Fruit fly (Drosophila melanogaster) whole organism, embryonic: ENCODE data around the gene CG5938.

Experiments used
- Antp ChIP-seq: fragments of 200-800 bp; sonication (Bioruptor generic); optimal IDR thresholded peaks from 3 replicates; lab custom pipeline; 2016; ENCODE audit warnings: missing biosample characterization, missing genetic modification characterization
- Asciz ChIP-seq: fragments of 200-800 bp; sonication (Bioruptor generic); optimal IDR thresholded peaks from 2 replicates; lab custom pipeline; 2017; ENCODE audit warnings: missing biosample characterization, mild to moderate bottlenecking, missing genetic modification characterization, missing genetic modification reagents
- CG10431 ChIP-seq: fragments of 200-800 bp; sonication (Bioruptor generic); optimal IDR thresholded peaks from 3 replicates; lab custom pipeline; 2018; ENCODE audit warnings: missing biosample characterization, mild to moderate bottlenecking, missing genetic modification characterization
- CG10959 ChIP-seq: fragments of 200-800 bp; sonication (Bioruptor generic); IDR thresholded peaks from 2 replicates; pipeline ENCODE4 v1.3.6; 2022; ENCODE audit warnings: missing biosample characterization, missing genetic modification characterization
- CG12104 ChIP-seq: fragments of 200-800 bp; sonication (Bioruptor generic); optimal IDR thresholded peaks from 3 replicates; lab custom pipeline; 2016; ENCODE audit warnings: missing biosample characterization, missing genetic modification characterization
- CG13123 ChIP-seq: fragments of 200-800 bp; sonication (Bioruptor generic); optimal IDR thresholded peaks from 2 replicates; lab custom pipeline; 2016; ENCODE audit warnings: missing biosample characterization, missing genetic modification characterization
- CG13287 ChIP-seq: fragments of 200-800 bp; sonication (Bioruptor generic); IDR thresholded peaks from 2 replicates; pipeline ENCODE4 v1.3.6; 2022; ENCODE audit warnings: missing biosample characterization, missing genetic modification characterization; ENCODE audit not compliant: partially characterized antibody
- CG13296 ChIP-seq: fragments of 200-800 bp; sonication (Bioruptor generic); optimal IDR thresholded peaks from 3 replicates; lab custom pipeline; 2018; ENCODE audit warnings: missing biosample characterization, mild to moderate bottlenecking, missing genetic modification characterization
- CG14667 ChIP-seq: fragments of 200-800 bp; sonication (Bioruptor generic); IDR thresholded peaks from 2 replicates; pipeline ENCODE4 v1.3.6; 2022; ENCODE audit warnings: missing biosample characterization, missing genetic modification characterization
- CG15011 ChIP-seq: fragments of 200-800 bp; sonication (Bioruptor generic); optimal IDR thresholded peaks from 3 replicates; lab custom pipeline; 2018; ENCODE audit warnings: missing biosample characterization, mild to moderate bottlenecking, missing genetic modification characterization
- CG1647 ChIP-seq: fragments of 200-800 bp; sonication (Bioruptor generic); optimal IDR thresholded peaks from 3 replicates; lab custom pipeline; 2016; ENCODE audit warnings: missing biosample characterization, missing genetic modification characterization
- CG16815 ChIP-seq: fragments of 200-800 bp; sonication (Bioruptor generic); optimal IDR thresholded peaks from 3 replicates; lab custom pipeline; 2017; ENCODE audit warnings: missing biosample characterization, mild to moderate bottlenecking, missing genetic modification characterization
- CG17328 ChIP-seq: fragments of 200-800 bp; sonication (Bioruptor generic); IDR thresholded peaks from 2 replicates; pipeline ENCODE4 v1.3.6; 2022; ENCODE audit warnings: missing biosample characterization, missing genetic modification characterization
- CG17912 ChIP-seq: fragments of 200-800 bp; sonication (Bioruptor generic); optimal IDR thresholded peaks from 2 replicates; lab custom pipeline; 2018; ENCODE audit warnings: missing biosample characterization, mild to moderate bottlenecking, missing genetic modification characterization
- CG2129 ChIP-seq: fragments of 200-800 bp; sonication (Bioruptor generic); IDR thresholded peaks from 2 replicates; pipeline ENCODE4 v1.3.6; 2022; ENCODE audit warnings: missing biosample characterization, missing genetic modification characterization; ENCODE audit not compliant: partially characterized antibody
- CG30020 ChIP-seq: fragments of 200-800 bp; optimal IDR thresholded peaks from 2 replicates; lab custom pipeline; 2019; ENCODE audit warnings: missing biosample characterization, mild to moderate bottlenecking, missing genetic modification characterization, moderate library complexity
- CG31441 ChIP-seq: fragments of 200-800 bp; sonication (Bioruptor generic); IDR thresholded peaks from 2 replicates; pipeline ENCODE4 v1.3.6; 2022; ENCODE audit warnings: missing biosample characterization, missing genetic modification characterization
- CG34376 ChIP-seq: fragments of 200-800 bp; sonication (Bioruptor generic); optimal IDR thresholded peaks from 2 replicates; lab custom pipeline; 2018; ENCODE audit warnings: missing biosample characterization, mild to moderate bottlenecking, missing genetic modification characterization
- CG4707 ChIP-seq: fragments of 200-800 bp; sonication (Bioruptor generic); optimal IDR thresholded peaks from 2 replicates; lab custom pipeline; 2018; ENCODE audit warnings: missing biosample characterization, mild to moderate bottlenecking, missing genetic modification characterization, moderate library complexity
- CG6765 ChIP-seq: fragments of 200-800 bp; sonication (Bioruptor generic); optimal IDR thresholded peaks from 3 replicates; lab custom pipeline; 2017; ENCODE audit warnings: missing biosample characterization, mild to moderate bottlenecking, missing genetic modification characterization
- CG7839 ChIP-seq: fragments of 200-800 bp; sonication (Bioruptor generic); optimal IDR thresholded peaks from 3 replicates; lab custom pipeline; 2018; ENCODE audit warnings: missing biosample characterization, mild to moderate bottlenecking, missing genetic modification characterization, moderate library complexity
- CG9727 ChIP-seq: fragments of 200-800 bp; sonication (Bioruptor generic); optimal IDR thresholded peaks from 3 replicates; lab custom pipeline; 2017; ENCODE audit warnings: missing biosample characterization, mild to moderate bottlenecking, missing genetic modification characterization
- CTCF ChIP-seq: fragments of 200-800 bp; sonication (Bioruptor generic); optimal IDR thresholded peaks from 2 replicates; lab custom pipeline; 2017; ENCODE audit warnings: missing biosample characterization, mild to moderate bottlenecking, missing genetic modification characterization, moderate library complexity
- Dbx ChIP-seq: fragments of 200-800 bp; sonication (Bioruptor generic); IDR thresholded peaks from 3 replicates; pipeline ENCODE4 v1.3.6; 2022; ENCODE audit warnings: missing biosample characterization, missing genetic modification characterization
- Drgx ChIP-seq: fragments of 200-800 bp; sonication (Bioruptor generic); IDR thresholded peaks from 2 replicates; pipeline ENCODE4 v1.3.6; 2022; ENCODE audit warnings: missing biosample characterization, missing genetic modification characterization
- E2f2 ChIP-seq: fragments of 200-800 bp; sonication (Bioruptor generic); IDR thresholded peaks from 2 replicates; pipeline ENCODE4 v1.3.6; 2022; ENCODE audit warnings: missing biosample characterization, missing genetic modification characterization
- HHEX ChIP-seq: fragments of 200-800 bp; sonication (Bioruptor generic); optimal IDR thresholded peaks from 3 replicates; lab custom pipeline; 2017; ENCODE audit warnings: missing biosample characterization, mild to moderate bottlenecking, missing genetic modification characterization, missing genetic modification reagents
- HmgZ ChIP-seq: fragments of 200-800 bp; sonication (Bioruptor generic); optimal IDR thresholded peaks from 2 replicates; lab custom pipeline; 2018; ENCODE audit warnings: missing biosample characterization, mild to moderate bottlenecking, missing genetic modification characterization
- Mad ChIP-seq: fragments of 200-800 bp; sonication (Bioruptor generic); optimal IDR thresholded peaks from 2 replicates; lab custom pipeline; 2016; ENCODE audit warnings: missing biosample characterization, missing genetic modification characterization
- Sin3A ChIP-seq: fragments of >200 bp; optimal IDR thresholded peaks from 2 replicates; lab custom pipeline; 2018
- Xbp1 ChIP-seq: fragments of 200-800 bp; sonication (Bioruptor generic); optimal IDR thresholded peaks from 3 replicates; lab custom pipeline; 2016; ENCODE audit warnings: missing biosample characterization, mild to moderate bottlenecking, missing genetic modification characterization
- ci ChIP-seq: fragments of 200-800 bp; sonication (Bioruptor generic); IDR thresholded peaks from 3 replicates; pipeline ENCODE4 v1.3.6; 2022; ENCODE audit warnings: missing biosample characterization, missing genetic modification characterization
- cwo ChIP-seq: fragments of 200-800 bp; sonication (Bioruptor generic); optimal IDR thresholded peaks from 3 replicates; lab custom pipeline; 2017; ENCODE audit warnings: missing biosample characterization, missing genetic modification characterization, mild to moderate bottlenecking, moderate library complexity, missing genetic modification reagents
- dan ChIP-seq: fragments of 200-800 bp; sonication (Bioruptor generic); IDR thresholded peaks from 2 replicates; pipeline ENCODE4 v1.3.6; 2022; ENCODE audit warnings: missing biosample characterization, missing genetic modification characterization
- ewg ChIP-seq: fragments of 200-800 bp; sonication (Bioruptor generic); optimal IDR thresholded peaks from 3 replicates; lab custom pipeline; 2017; ENCODE audit warnings: mild to moderate bottlenecking, missing biosample characterization, missing genetic modification reagents, missing genetic modification characterization
- gce ChIP-seq: fragments of 200-800 bp; sonication (Bioruptor generic); IDR thresholded peaks from 3 replicates; pipeline ENCODE4 v1.3.6; 2022; ENCODE audit warnings: missing biosample characterization, missing genetic modification characterization
- hth ChIP-seq: fragments of >200 bp; optimal IDR thresholded peaks from 2 replicates; lab custom pipeline; 2017; ENCODE audit warnings: inconsistent platforms
- ind ChIP-seq: fragments of 200-800 bp; sonication (Bioruptor generic); optimal IDR thresholded peaks from 3 replicates; lab custom pipeline; 2016; ENCODE audit warnings: missing biosample characterization, missing genetic modification characterization
- lmd ChIP-seq: fragments of 200-800 bp; sonication (Bioruptor generic); IDR thresholded peaks from 2 replicates; pipeline ENCODE4 v1.3.6; 2022; ENCODE audit warnings: missing biosample characterization, missing genetic modification characterization
- lola ChIP-seq, 3 experiments: fragments of >200 bp in 2 of 3; fragments of 200-800 bp in 1 of 3; sonication (Bioruptor generic) in 1 of 3; optimal IDR thresholded peaks; 2 replicates each; lab custom pipeline; 2017 to 2019; ENCODE audit warnings: missing biosample characterization in 3 of 3, missing genetic modification characterization in 3 of 3, mild to moderate bottlenecking in 1 of 3, moderate library complexity in 1 of 3
- mam ChIP-seq: fragments of 200-800 bp; sonication (Bioruptor generic); optimal IDR thresholded peaks from 3 replicates; lab custom pipeline; 2016; ENCODE audit warnings: missing biosample characterization, missing genetic modification characterization
- mld ChIP-seq: fragments of 200-800 bp; sonication (Bioruptor generic); IDR thresholded peaks from 3 replicates; pipeline ENCODE4 v1.3.6; 2022; ENCODE audit warnings: missing biosample characterization, missing genetic modification characterization; ENCODE audit not compliant: partially characterized antibody
- nerfin-1 ChIP-seq: fragments of 200-800 bp; sonication (Bioruptor generic); optimal IDR thresholded peaks from 3 replicates; lab custom pipeline; 2019; ENCODE audit warnings: missing biosample characterization, mild to moderate bottlenecking, missing genetic modification characterization, moderate library complexity
- pho ChIP-seq: fragments of 200-800 bp; sonication (Bioruptor generic); optimal IDR thresholded peaks from 2 replicates; lab custom pipeline; 2016; ENCODE audit warnings: missing biosample characterization, missing genetic modification characterization
- sd ChIP-seq: fragments of 200-800 bp; sonication (Bioruptor generic); optimal IDR thresholded peaks from 3 replicates; lab custom pipeline; 2018; ENCODE audit warnings: missing biosample characterization, mild to moderate bottlenecking, missing genetic modification characterization, moderate library complexity
- seq ChIP-seq: fragments of 200-800 bp; sonication (Bioruptor generic); IDR thresholded peaks from 2 replicates; pipeline ENCODE4 v1.3.6; 2022; ENCODE audit warnings: missing biosample characterization, missing genetic modification characterization
- stc ChIP-seq: fragments of 200-800 bp; sonication (Bioruptor generic); IDR thresholded peaks from 2 replicates; pipeline ENCODE4 v1.3.6; 2022; ENCODE audit warnings: missing biosample characterization, missing genetic modification characterization
- tll ChIP-seq, 2 experiments: fragments of 200-800 bp in 1 of 2; fragments of >200 bp in 1 of 2; sonication (Bioruptor generic) in 1 of 2; optimal IDR thresholded peaks; 2 replicates each; lab custom pipeline; 2017 to 2019; ENCODE audit warnings: missing biosample characterization in 2 of 2, missing genetic modification characterization in 2 of 2, mild to moderate bottlenecking in 1 of 2, moderate library complexity in 1 of 2
- yki ChIP-seq: fragments of >200 bp; optimal IDR thresholded peaks from 3 replicates; lab custom pipeline; 2018
- zfh2 ChIP-seq: fragments of 200-800 bp; sonication (Bioruptor generic); optimal IDR thresholded peaks from 2 replicates; lab custom pipeline; 2016; ENCODE audit warnings: missing biosample characterization, missing genetic modification characterization

The CG5938 gene

DNA sequence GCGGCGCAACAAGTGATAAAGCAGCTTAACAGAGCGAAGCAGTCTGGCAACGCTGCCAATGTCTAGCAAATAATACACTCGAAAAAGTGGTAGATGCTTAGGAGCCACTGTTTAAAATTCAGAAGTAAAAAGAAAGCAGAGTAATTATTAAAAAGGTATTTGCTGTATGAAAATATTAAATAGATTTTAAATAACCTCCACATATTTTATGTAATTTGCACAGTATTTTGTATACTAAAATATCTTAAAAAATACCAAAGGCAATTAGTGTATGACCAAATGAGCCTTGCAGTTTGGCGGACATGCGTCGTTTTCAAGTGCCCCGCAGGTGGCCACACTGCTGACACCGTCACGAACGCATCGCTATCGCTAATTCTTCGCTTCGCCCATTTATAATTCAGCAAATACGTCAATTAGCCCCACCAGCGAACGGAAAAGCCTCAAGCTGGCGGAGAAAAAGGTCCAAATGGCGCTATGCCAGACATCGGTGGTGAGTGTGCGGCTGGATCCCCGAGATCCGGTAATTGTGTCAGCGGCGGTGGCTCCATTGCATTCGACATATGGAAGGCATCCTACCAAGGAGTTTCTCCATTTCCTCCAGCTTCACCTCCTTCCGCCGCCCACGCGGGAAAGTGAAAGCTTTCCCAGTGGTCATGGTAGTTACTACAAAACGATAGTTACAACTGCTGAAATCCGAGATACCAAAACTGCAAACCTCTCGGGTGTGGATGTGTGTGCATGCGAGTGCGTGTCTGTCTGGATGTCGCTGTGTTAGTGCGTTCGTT lies 21.3 kb upstream of the CG5938 start, which contains the start of gene pll (continued):
- peak; percentile 90 for TF ChIP-seq Drgx (GFP tag; lab: Robert Waterston, UW)
- TF ChIP-seq ewg (GFP tag; lab: Kevin White, UChicago): peak; percentile 81
- peak; percentile 74 for TF ChIP-seq E2f2 (GFP tag; lab: Robert Waterston, UW)
- peak; percentile 89 for TF ChIP-seq mam (GFP tag; lab: Kevin White, UChicago)
- peak; percentile 85 for TF ChIP-seq HmgZ
- TF ChIP-seq CG13123 (GFP tag; lab: Kevin White, UChicago): peak; percentile 79
- peak; percentile 68 for TF ChIP-seq Mad
- TF ChIP-seq lmd (GFP tag; lab: Robert Waterston, UW): peak; percentile 85
- TF ChIP-seq CG10959 (GFP tag; lab: Robert Waterston, UW): peak; percentile 73
- TF ChIP-seq CTCF: no peak
- no peak for TF ChIP-seq CG4707 (GFP tag; lab: Kevin White, UChicago)
- TF ChIP-seq Dbx (GFP tag; lab: Robert Waterston, UW): peak; percentile 90
- TF ChIP-seq Antp: peak; percentile 32
- no peak for TF ChIP-seq CG13296 (GFP tag; lab: Kevin White, UChicago)
- TF ChIP-seq CG13287: peak; percentile 69
- TF ChIP-seq zfh2: peak; percentile 66
- TF ChIP-seq pho (GFP tag; lab: Kevin White, UChicago): peak; percentile 78
- TF ChIP-seq CG9727 (GFP tag; lab: Kevin White, UChicago): peak; percentile 82
- peak; percentile 51 for TF ChIP-seq HHEX (GFP tag; lab: Kevin White, UChicago)
- TF ChIP-seq sd (tag; lab: Kevin White, UChicago): peak; percentile 78
- TF ChIP-seq Xbp1 (GFP tag; lab: Kevin White, UChicago): peak; percentile 87
- TF ChIP-seq tll (GFP tag; optimal IDR thresholded peaks at IDR 0.05; lab: Kevin White, UChicago): peak in 1 of 2 experiments; percentile 44
- peak; percentile 91 for TF ChIP-seq CG17328 (GFP tag; lab: Robert Waterston, UW)
- peak; percentile 31 for TF ChIP-seq CG12104
- peak; percentile 64 for TF ChIP-seq CG16815 (GFP tag; lab: Kevin White, UChicago)
- TF ChIP-seq hth (lab: Kevin White, UChicago): no peak
- peak; percentile 91 for TF ChIP-seq ci (GFP tag; lab: Robert Waterston, UW)
- TF ChIP-seq nerfin-1 (tag; lab: Kevin White, UChicago): peak; percentile 53
- no peak for TF ChIP-seq CG30020 (tag; lab: Kevin White, UChicago)
- no peak for TF ChIP-seq CG15011 (GFP tag; lab: Kevin White, UChicago)
- peak; percentile 90 for TF ChIP-seq CG14667
- TF ChIP-seq CG17912 (GFP tag; lab: Kevin White, UChicago): no peak
- peak; percentile 32 for TF ChIP-seq CG1647
- peak; percentile 8 for TF ChIP-seq CG6765 (GFP tag; lab: Kevin White, UChicago)
- TF ChIP-seq CG7839: no peak
- peak in 1 of 3 experiments; percentile 55 for TF ChIP-seq lola (GFP tag; optimal IDR thresholded peaks at IDR 0.05; lab: Kevin White, UChicago)
- peak; percentile 85 for TF ChIP-seq stc (GFP tag; lab: Robert Waterston, UW)
- no peak for TF ChIP-seq yki (lab: Kevin White, UChicago)
- peak; percentile 83 for TF ChIP-seq ind (GFP tag; lab: Kevin White, UChicago)
- TF ChIP-seq CG34376 (GFP tag; lab: Kevin White, UChicago): peak; percentile 35
- peak; percentile 91 for TF ChIP-seq Sin3A (lab: Kevin White, UChicago)
- TF ChIP-seq CG2129 (GFP tag; lab: Robert Waterston, UW): no peak
- TF ChIP-seq mld (GFP tag; lab: Robert Waterston, UW): no peak
- TF ChIP-seq Asciz (GFP tag; lab: Kevin White, UChicago): peak; percentile 50
- TF ChIP-seq dan (GFP tag; lab: Robert Waterston, UW): 0 out of 2 replicates have a peak, but pooled peaks have one; percentile 27
- TF ChIP-seq cwo (GFP tag; lab: Kevin White, UChicago): peak; percentile 65
- no peak; the same call in 1 of the 2 replicates for TF ChIP-seq CG31441
- peak; percentile 69; the same call in 1 of the 2 replicates for TF ChIP-seq seq (GFP tag; lab: Robert Waterston, UW)
- TF ChIP-seq gce (GFP tag; lab: Robert Waterston, UW): peak; percentile 79; the same call in 2 of the 3 replicates
- no peak for TF ChIP-seq CG10431 (GFP tag; lab: Kevin White, UChicago)
